Worm (Caenorhabditis elegans): ENCODE results near the gene snf-12.

Gene snf-12

ce11 chrX:9028909-9029520 lies at the start of gene snf-12:
TSS of gene snf-12 (plus strand) at chrX:9029470.
- TF ChIP-seq aly-1 (tag; optimal IDR thresholded peaks at IDR 0.05) (no peak), F13C5.2 (tag; optimal IDR thresholded peaks at IDR 0.05) (no peak), tbx-37 (GFP tag; conservative IDR thresholded peaks at IDR 0.05) (no peak), hmg-4 (GFP tag; optimal IDR thresholded peaks at IDR 0.05) (no peak), scrt-1 (GFP tag; IDR thresholded peaks at IDR 0.05) (no peak), tbx-11 (GFP tag; IDR thresholded peaks at IDR 0.05) (no peak), ets-7 (tag; optimal IDR thresholded peaks at IDR 0.05) (no peak), sea-1 (GFP tag; conservative IDR thresholded peaks at IDR 0.05) (no peak), B0310.2 (tag; optimal IDR thresholded peaks at IDR 0.05) (no peak), pes-1 (GFP tag; IDR thresholded peaks at IDR 0.05) (no peak), ceh-36 (tag; optimal IDR thresholded peaks at IDR 0.05) (no peak), tra-4 (tag; optimal IDR thresholded peaks at IDR 0.05) (no peak), ama-1 (optimal IDR thresholded peaks at IDR 0.05) (no peak), flt-1 (GFP tag; IDR thresholded peaks at IDR 0.05) (no peak), hnd-1 (tag; optimal IDR thresholded peaks at IDR 0.05) (no peak)

ce11 chrX:8980676-8981075 lies 48.6 kb upstream of the snf-12 start, which contains the start of gene nmur-1:
TSS of gene nmur-1 (plus strand) at chrX:8980976.
- TF ChIP-seq hmbx-1 (tag; optimal IDR thresholded peaks at IDR 0.05) = no peak
- no peak for TF ChIP-seq hmg-4 (GFP tag; optimal IDR thresholded peaks at IDR 0.05)
- no peak for TF ChIP-seq sea-1 (GFP tag; conservative IDR thresholded peaks at IDR 0.05)
- no peak for TF ChIP-seq pes-1 (GFP tag; IDR thresholded peaks at IDR 0.05)
- no peak for TF ChIP-seq ceh-13 (GFP tag; optimal IDR thresholded peaks at IDR 0.05)
- no peak for TF ChIP-seq ceh-36 (tag; optimal IDR thresholded peaks at IDR 0.05)
- no peak for TF ChIP-seq ama-1 (optimal IDR thresholded peaks at IDR 0.05)
- no peak for TF ChIP-seq tbx-37 (GFP tag; conservative IDR thresholded peaks at IDR 0.05)
- TF ChIP-seq hnd-1 (tag; optimal IDR thresholded peaks at IDR 0.05) = no peak

- no peak for TF ChIP-seq tbx-11 (GFP tag; IDR thresholded peaks at IDR 0.05)
- no peak for TF ChIP-seq sea-1 (GFP tag; conservative IDR thresholded peaks at IDR 0.05)
- no peak for TF ChIP-seq tra-4 (tag; optimal IDR thresholded peaks at IDR 0.05)
- TF ChIP-seq ceh-13 (GFP tag; optimal IDR thresholded peaks at IDR 0.05) = no peak
- TF ChIP-seq aly-1 (tag; optimal IDR thresholded peaks at IDR 0.05) = no peak
- no peak for TF ChIP-seq hmg-4 (GFP tag; optimal IDR thresholded peaks at IDR 0.05)
- no peak for TF ChIP-seq B0310.2 (tag; optimal IDR thresholded peaks at IDR 0.05)
- no peak for TF ChIP-seq ama-1 (optimal IDR thresholded peaks at IDR 0.05)
- TF ChIP-seq hmbx-1 (tag; optimal IDR thresholded peaks at IDR 0.05) = no peak
- no peak for TF ChIP-seq F13C5.2 (tag; optimal IDR thresholded peaks at IDR 0.05)
- TF ChIP-seq ceh-36 (tag; optimal IDR thresholded peaks at IDR 0.05) = no peak
- TF ChIP-seq flt-1 (GFP tag; IDR thresholded peaks at IDR 0.05) = no peak
- TF ChIP-seq scrt-1 (GFP tag; IDR thresholded peaks at IDR 0.05) = no peak
- no peak for TF ChIP-seq pes-1 (GFP tag; IDR thresholded peaks at IDR 0.05)
- TF ChIP-seq ets-7 (tag; optimal IDR thresholded peaks at IDR 0.05) = no peak
- no peak for TF ChIP-seq tbx-37 (GFP tag; conservative IDR thresholded peaks at IDR 0.05)
- no peak for TF ChIP-seq hnd-1 (tag; optimal IDR thresholded peaks at IDR 0.05)
Observed at ce11 chrX:8986452-8986851, 42.8 kb upstream of the snf-12 start.

DNA sequence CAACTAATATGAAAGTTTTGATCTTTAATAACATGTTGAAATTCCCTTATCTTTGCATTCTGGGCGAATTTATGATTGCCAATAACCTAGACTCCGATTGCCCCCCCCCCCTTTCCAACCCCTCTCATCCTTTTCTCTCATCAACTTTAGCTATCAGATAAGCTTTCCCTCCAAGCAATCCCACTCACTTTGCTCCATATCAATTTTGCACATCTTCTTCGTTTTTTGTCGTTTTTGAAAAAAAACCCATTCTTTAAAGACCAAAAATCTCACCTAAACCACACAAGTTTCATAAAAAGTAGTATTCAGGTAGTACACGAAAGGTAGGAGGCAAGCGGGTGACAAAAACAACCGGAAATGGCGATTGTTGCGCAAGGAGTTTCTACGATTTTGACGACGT lies 41.4 kb upstream of the snf-12 start, which contains the start of gene twk-18:
Gene twk-18 (plus strand): TSS at position 301 of the 400 bp plus-strand sequence.
- TF ChIP-seq ceh-36 (tag; optimal IDR thresholded peaks at IDR 0.05) (no peak), tbx-37 (GFP tag; conservative IDR thresholded peaks at IDR 0.05) (no peak), ceh-13 (GFP tag; optimal IDR thresholded peaks at IDR 0.05) (no peak), aly-1 (tag; optimal IDR thresholded peaks at IDR 0.05) (no peak), sea-1 (GFP tag; conservative IDR thresholded peaks at IDR 0.05) (no peak), flt-1 (GFP tag; IDR thresholded peaks at IDR 0.05) (no peak), tbx-11 (GFP tag; IDR thresholded peaks at IDR 0.05) (no peak), hmg-4 (GFP tag; optimal IDR thresholded peaks at IDR 0.05) (no peak), ets-7 (tag; optimal IDR thresholded peaks at IDR 0.05) (no peak), hnd-1 (tag; optimal IDR thresholded peaks at IDR 0.05) (no peak), hmbx-1 (tag; optimal IDR thresholded peaks at IDR 0.05) (no peak), tra-4 (tag; optimal IDR thresholded peaks at IDR 0.05) (no peak), pes-1 (GFP tag; IDR thresholded peaks at IDR 0.05) (no peak), B0310.2 (tag; optimal IDR thresholded peaks at IDR 0.05) (no peak), scrt-1 (GFP tag; IDR thresholded peaks at IDR 0.05) (no peak), ama-1 (optimal IDR thresholded peaks at IDR 0.05) (no peak)

ce11 chrX:8991856-8992456 lies 37.3 kb upstream of the snf-12 start, which contains the start of gene C24A3.4:
TSS of gene C24A3.4 (plus strand) at chrX:8992406.
- TF ChIP-seq ets-7 (tag; optimal IDR thresholded peaks at IDR 0.05) (no peak), pes-1 (GFP tag; IDR thresholded peaks at IDR 0.05) (no peak), sea-1 (GFP tag; conservative IDR thresholded peaks at IDR 0.05) (no peak), ama-1 (optimal IDR thresholded peaks at IDR 0.05) (no peak), hmg-4 (GFP tag; optimal IDR thresholded peaks at IDR 0.05) (no peak), F13C5.2 (tag; optimal IDR thresholded peaks at IDR 0.05) (no peak), ceh-13 (GFP tag; optimal IDR thresholded peaks at IDR 0.05) (no peak), B0310.2 (tag; optimal IDR thresholded peaks at IDR 0.05) (no peak), tra-4 (tag; optimal IDR thresholded peaks at IDR 0.05) (no peak), tbx-37 (GFP tag; conservative IDR thresholded peaks at IDR 0.05) (no peak), tbx-11 (GFP tag; IDR thresholded peaks at IDR 0.05) (no peak)

- TF ChIP-seq hmg-4 (GFP tag; optimal IDR thresholded peaks at IDR 0.05) (peak; percentile 22), sea-1 (GFP tag; conservative IDR thresholded peaks at IDR 0.05) (no peak), ceh-36 (tag; optimal IDR thresholded peaks at IDR 0.05) (no peak), ama-1 (optimal IDR thresholded peaks at IDR 0.05) (no peak), tbx-37 (GFP tag; conservative IDR thresholded peaks at IDR 0.05) (no peak), F13C5.2 (tag; optimal IDR thresholded peaks at IDR 0.05) (peak; percentile 32)
Observed at ce11 chrX:8995527-8995946, 33.7 kb upstream of the snf-12 start.

DNA sequence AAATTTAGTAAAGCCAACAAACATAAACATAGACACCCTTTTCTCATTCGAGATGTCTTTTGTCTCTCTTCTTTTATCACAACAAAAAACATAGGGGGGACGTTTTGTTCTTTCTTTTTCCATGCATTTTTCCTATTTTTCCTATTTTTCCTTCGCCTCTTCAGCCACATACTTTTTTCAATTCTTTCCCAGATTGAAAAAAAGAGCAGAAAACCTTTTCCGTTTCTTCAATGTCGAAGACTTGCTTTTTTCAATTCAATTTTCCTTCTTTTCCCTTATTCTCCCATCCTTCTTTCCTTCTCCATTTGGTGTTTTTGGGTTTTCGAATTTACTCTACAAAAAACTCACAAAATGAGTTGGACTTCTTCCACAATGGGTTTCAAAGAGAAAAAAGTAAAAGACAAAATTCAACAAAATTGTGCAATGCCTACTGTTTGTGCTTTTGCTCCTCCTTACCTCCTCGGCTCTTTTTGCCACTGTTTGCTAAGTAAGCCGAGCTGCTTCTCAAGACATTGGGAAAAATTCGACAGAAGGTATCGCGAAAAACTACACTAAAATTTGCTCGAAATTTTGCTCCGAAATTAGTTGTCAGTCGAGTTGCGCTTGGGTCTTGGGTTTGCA lies 32.7 kb upstream of the snf-12 start:
- no peak for TF ChIP-seq scrt-1 (GFP tag; IDR thresholded peaks at IDR 0.05)
- no peak for TF ChIP-seq sea-1 (GFP tag; conservative IDR thresholded peaks at IDR 0.05)
- no peak for TF ChIP-seq pes-1 (GFP tag; IDR thresholded peaks at IDR 0.05)
- TF ChIP-seq ceh-13 (GFP tag; optimal IDR thresholded peaks at IDR 0.05) = no peak
- TF ChIP-seq tbx-11 (GFP tag; IDR thresholded peaks at IDR 0.05) = no peak
- no peak for TF ChIP-seq ets-7 (tag; optimal IDR thresholded peaks at IDR 0.05)
- TF ChIP-seq hmg-4 (GFP tag; optimal IDR thresholded peaks at IDR 0.05) = no peak
- no peak for TF ChIP-seq flt-1 (GFP tag; IDR thresholded peaks at IDR 0.05)
- TF ChIP-seq ama-1 (optimal IDR thresholded peaks at IDR 0.05) = no peak
- no peak for TF ChIP-seq hmbx-1 (tag; optimal IDR thresholded peaks at IDR 0.05)
- TF ChIP-seq B0310.2 (tag; optimal IDR thresholded peaks at IDR 0.05) = no peak
- TF ChIP-seq tbx-37 (GFP tag; conservative IDR thresholded peaks at IDR 0.05) = no peak
- TF ChIP-seq ceh-36 (tag; optimal IDR thresholded peaks at IDR 0.05) = no peak
- TF ChIP-seq aly-1 (tag; optimal IDR thresholded peaks at IDR 0.05) = no peak
- TF ChIP-seq F13C5.2 (tag; optimal IDR thresholded peaks at IDR 0.05) = no peak
- no peak for TF ChIP-seq tra-4 (tag; optimal IDR thresholded peaks at IDR 0.05)
- no peak for TF ChIP-seq hnd-1 (tag; optimal IDR thresholded peaks at IDR 0.05)
